Fruit fly (Drosophila melanogaster) whole organism, embryonic: Measurements from ENCODE around the gene Acyp2.

Experiments
- BEAF-32 ChIP-seq: fragments of 200-800 bp; sonication (Bioruptor generic); optimal IDR thresholded peaks from 3 replicates; lab custom pipeline; 2017; ENCODE audit warnings: missing biosample characterization, missing genetic modification characterization, mild to moderate bottlenecking, moderate library complexity, missing genetic modification reagents
- CG10267 ChIP-seq: fragments of 200-800 bp; sonication (Bioruptor generic); optimal IDR thresholded peaks from 2 replicates; lab custom pipeline; 2018; ENCODE audit warnings: missing biosample characterization, mild to moderate bottlenecking, missing genetic modification characterization, moderate library complexity
- CG11560 ChIP-seq: fragments of 200-800 bp; sonication (Bioruptor generic); IDR thresholded peaks from 3 replicates; pipeline ENCODE4 v1.3.6; 2022; ENCODE audit warnings: missing biosample characterization, missing genetic modification characterization
- CG12391 ChIP-seq: fragments of 200-800 bp; sonication (Bioruptor generic); optimal IDR thresholded peaks from 3 replicates; lab custom pipeline; 2018; ENCODE audit warnings: missing biosample characterization, mild to moderate bottlenecking, missing genetic modification characterization, moderate library complexity
- CG13775 ChIP-seq: fragments of 200-800 bp; sonication (Bioruptor generic); optimal IDR thresholded peaks from 3 replicates; lab custom pipeline; 2017; ENCODE audit warnings: missing biosample characterization, mild to moderate bottlenecking, missing genetic modification characterization
- CG17328 ChIP-seq: fragments of 200-800 bp; sonication (Bioruptor generic); IDR thresholded peaks from 2 replicates; pipeline ENCODE4 v1.3.6; 2022; ENCODE audit warnings: missing biosample characterization, missing genetic modification characterization
- CG17385 ChIP-seq: fragments of 200-800 bp; sonication (Bioruptor generic); optimal IDR thresholded peaks from 3 replicates; lab custom pipeline; 2018; ENCODE audit warnings: missing biosample characterization, mild to moderate bottlenecking, missing genetic modification characterization
- CG17912 ChIP-seq: fragments of 200-800 bp; sonication (Bioruptor generic); optimal IDR thresholded peaks from 2 replicates; lab custom pipeline; 2018; ENCODE audit warnings: missing biosample characterization, mild to moderate bottlenecking, missing genetic modification characterization
- CG2712 ChIP-seq: fragments of 200-800 bp; optimal IDR thresholded peaks from 3 replicates; lab custom pipeline; 2019; ENCODE audit warnings: missing biosample characterization, mild to moderate bottlenecking, missing genetic modification characterization, moderate library complexity
- CG30020 ChIP-seq: fragments of 200-800 bp; optimal IDR thresholded peaks from 2 replicates; lab custom pipeline; 2019; ENCODE audit warnings: missing biosample characterization, mild to moderate bottlenecking, missing genetic modification characterization, moderate library complexity
- CG34224 ChIP-seq: fragments of 200-800 bp; sonication (Bioruptor generic); IDR thresholded peaks from 3 replicates; pipeline ENCODE4 v1.3.6; 2022; ENCODE audit warnings: missing biosample characterization, missing genetic modification characterization; ENCODE audit not compliant: partially characterized antibody
- CG3995 ChIP-seq: fragments of 200-800 bp; sonication (Bioruptor generic); optimal IDR thresholded peaks from 3 replicates; lab custom pipeline; 2016; ENCODE audit warnings: missing biosample characterization, missing genetic modification characterization
- CG42726 ChIP-seq: fragments of 200-800 bp; sonication (Bioruptor generic); IDR thresholded peaks from 2 replicates; pipeline ENCODE4 v1.3.6; 2022; ENCODE audit warnings: missing biosample characterization, missing genetic modification characterization; ENCODE audit not compliant: partially characterized antibody
- CG6791 ChIP-seq: fragments of 200-800 bp; sonication (Bioruptor generic); IDR thresholded peaks from 3 replicates; pipeline ENCODE4 v1.3.6; 2022; ENCODE audit warnings: missing biosample characterization, missing genetic modification characterization; ENCODE audit not compliant: partially characterized antibody
- CG7745 ChIP-seq: fragments of 200-800 bp; sonication (Bioruptor generic); optimal IDR thresholded peaks from 2 replicates; lab custom pipeline; 2018; ENCODE audit warnings: missing biosample characterization, mild to moderate bottlenecking, missing genetic modification characterization, moderate library complexity
- CG9797 ChIP-seq: fragments of 200-800 bp; sonication (Bioruptor generic); optimal IDR thresholded peaks from 3 replicates; lab custom pipeline; 2018; ENCODE audit warnings: missing biosample characterization, mild to moderate bottlenecking, missing genetic modification characterization
- D19B ChIP-seq: fragments of 200-800 bp; sonication (Bioruptor generic); optimal IDR thresholded peaks from 2 replicates; lab custom pipeline; 2017; ENCODE audit warnings: missing biosample characterization, mild to moderate bottlenecking, missing genetic modification characterization
- Dek ChIP-seq: fragments of 200-800 bp; sonication (Bioruptor generic); optimal IDR thresholded peaks from 3 replicates; lab custom pipeline; 2019; ENCODE audit warnings: missing biosample characterization, mild to moderate bottlenecking, missing genetic modification characterization, moderate library complexity
- Dll ChIP-seq: fragments of 200-800 bp; sonication (Bioruptor generic); IDR thresholded peaks from 4 replicates; pipeline ENCODE4 v1.3.6; 2022; ENCODE audit warnings: missing biosample characterization, missing genetic modification characterization; ENCODE audit not compliant: partially characterized antibody
- Doc3 ChIP-seq: fragments of 200-800 bp; sonication (Bioruptor generic); IDR thresholded peaks from 3 replicates; pipeline ENCODE4 v1.3.6; 2022; ENCODE audit warnings: missing biosample characterization, missing genetic modification characterization; ENCODE audit not compliant: partially characterized antibody
- HLHmδ ChIP-seq: fragments of 200-800 bp; sonication (Bioruptor generic); optimal IDR thresholded peaks from 2 replicates; lab custom pipeline; 2018; ENCODE audit warnings: missing biosample characterization, mild to moderate bottlenecking, missing genetic modification characterization, moderate library complexity
- Hr51 ChIP-seq, 2 experiments: fragments of 200-800 bp; sonication (Bioruptor generic); optimal IDR thresholded peaks; 2 replicates in 1 of 2; 3 replicates in 1 of 2; lab custom pipeline; 2016 to 2018; ENCODE audit warnings: missing biosample characterization in 2 of 2, missing genetic modification characterization in 2 of 2, mild to moderate bottlenecking in 1 of 2, moderate library complexity in 1 of 2
- Lhr ChIP-seq: fragments of 200-800 bp; sonication (Bioruptor generic); optimal IDR thresholded peaks from 3 replicates; lab custom pipeline; 2017; ENCODE audit warnings: mild to moderate bottlenecking, missing biosample characterization, missing genetic modification reagents, missing genetic modification characterization
- Lim3 ChIP-seq: fragments of 200-800 bp; sonication (Bioruptor generic); IDR thresholded peaks from 2 replicates; pipeline ENCODE4 v1.3.6; 2022; ENCODE audit warnings: missing biosample characterization, missing genetic modification characterization
- Mrtf ChIP-seq: fragments of 200-800 bp; sonication (Bioruptor generic); IDR thresholded peaks from 3 replicates; pipeline ENCODE4 v1.3.6; 2022; ENCODE audit warnings: missing biosample characterization, missing genetic modification characterization
- Nf-YA ChIP-seq: fragments of 200-800 bp; sonication (Bioruptor generic); IDR thresholded peaks from 2 replicates; pipeline ENCODE4 v1.3.6; 2022; ENCODE audit warnings: missing biosample characterization, missing genetic modification characterization
- Nf-YC ChIP-seq: fragments of 200-800 bp; optimal IDR thresholded peaks from 3 replicates; lab custom pipeline; 2019; ENCODE audit warnings: missing biosample characterization, mild to moderate bottlenecking, missing genetic modification characterization, moderate library complexity
- NfI ChIP-seq: fragments of 200-800 bp; sonication (Bioruptor generic); optimal IDR thresholded peaks from 3 replicates; lab custom pipeline; 2018; ENCODE audit warnings: missing biosample characterization, mild to moderate bottlenecking, missing genetic modification characterization, moderate library complexity
- Scr ChIP-seq: fragments of 200-800 bp; sonication (Bioruptor generic); IDR thresholded peaks from 2 replicates; pipeline ENCODE4 v1.3.6; 2022; ENCODE audit warnings: missing biosample characterization, missing genetic modification characterization; ENCODE audit not compliant: partially characterized antibody
- Taf1 ChIP-seq: fragments of 200-800 bp; sonication (Bioruptor generic); IDR thresholded peaks from 2 replicates; pipeline ENCODE4 v1.3.6; 2022; ENCODE audit warnings: missing biosample characterization, missing genetic modification characterization
- Tbp ChIP-seq: fragments of >200 bp; optimal IDR thresholded peaks from 2 replicates; lab custom pipeline; 2018; ENCODE audit warnings: missing biosample characterization, missing genetic modification characterization
- abd-A ChIP-seq: fragments of 200-800 bp; sonication (Bioruptor generic); optimal IDR thresholded peaks from 3 replicates; lab custom pipeline; 2019; ENCODE audit warnings: missing biosample characterization, mild to moderate bottlenecking, missing genetic modification characterization, moderate library complexity
- amos ChIP-seq: fragments of 200-800 bp; sonication (Bioruptor generic); IDR thresholded peaks from 2 replicates; pipeline ENCODE4 v1.3.6; 2022; ENCODE audit warnings: missing biosample characterization, missing genetic modification characterization; ENCODE audit not compliant: partially characterized antibody
- exex ChIP-seq: fragments of 200-800 bp; sonication (Bioruptor generic); optimal IDR thresholded peaks from 4 replicates; lab custom pipeline; 2018; ENCODE audit warnings: missing biosample characterization, mild to moderate bottlenecking, missing genetic modification characterization, moderate library complexity
- fd3F ChIP-seq: fragments of 200-800 bp; sonication (Bioruptor generic); optimal IDR thresholded peaks from 2 replicates; lab custom pipeline; 2018; ENCODE audit warnings: missing biosample characterization, mild to moderate bottlenecking, missing genetic modification characterization, moderate library complexity
- kah ChIP-seq: fragments of 200-800 bp; sonication (Bioruptor generic); optimal IDR thresholded peaks from 2 replicates; lab custom pipeline; 2018; ENCODE audit warnings: missing biosample characterization, mild to moderate bottlenecking, missing genetic modification characterization
- mam ChIP-seq: fragments of 200-800 bp; sonication (Bioruptor generic); optimal IDR thresholded peaks from 3 replicates; lab custom pipeline; 2016; ENCODE audit warnings: missing biosample characterization, missing genetic modification characterization
- nerfin-2 ChIP-seq: fragments of 200-800 bp; sonication (Bioruptor generic); IDR thresholded peaks from 2 replicates; pipeline ENCODE4 v1.3.6; 2022; ENCODE audit warnings: missing biosample characterization, missing genetic modification characterization; ENCODE audit not compliant: partially characterized antibody
- nmo ChIP-seq: fragments of 200-800 bp; sonication (Bioruptor generic); optimal IDR thresholded peaks from 2 replicates; lab custom pipeline; 2018; ENCODE audit warnings: missing biosample characterization, mild to moderate bottlenecking, missing genetic modification characterization, moderate library complexity
- odd ChIP-seq: fragments of 200-800 bp; sonication (Bioruptor generic); optimal IDR thresholded peaks from 2 replicates; lab custom pipeline; 2017; ENCODE audit warnings: missing biosample characterization, mild to moderate bottlenecking, missing genetic modification characterization
- pan ChIP-seq, 4 experiments: fragments of >200 bp in 3 of 4; fragments of 200-800 bp in 1 of 4; sonication (Bioruptor generic) in 1 of 4; optimal IDR thresholded peaks in 3 of 4; IDR thresholded peaks in 1 of 4; 2 replicates each; pipeline versions ENCODE4 v1.3.6 to Lab custom; 2017 to 2022; ENCODE audit warnings: missing biosample characterization in 2 of 4, missing genetic modification characterization in 2 of 4, mixed read lengths in 1 of 4
- prd ChIP-seq, 3 experiments: fragments of >200 bp in 2 of 3; fragments of 200-800 bp in 1 of 3; sonication (Bioruptor generic) in 1 of 3; optimal IDR thresholded peaks in 2 of 3; IDR thresholded peaks in 1 of 3; 2 replicates in 2 of 3; 3 replicates in 1 of 3; pipeline versions ENCODE4 v1.3.6 to Lab custom; 2017 to 2022; ENCODE audit warnings: missing biosample characterization in 1 of 3, missing genetic modification characterization in 1 of 3
- pros ChIP-seq: fragments of 200-800 bp; sonication (Bioruptor generic); optimal IDR thresholded peaks from 3 replicates; lab custom pipeline; 2019; ENCODE audit warnings: missing biosample characterization, mild to moderate bottlenecking, missing genetic modification characterization, moderate library complexity
- sob ChIP-seq: fragments of 200-800 bp; sonication (Bioruptor generic); IDR thresholded peaks from 2 replicates; pipeline ENCODE4 v1.3.6; 2022; ENCODE audit warnings: missing biosample characterization, missing genetic modification characterization

The Acyp2 gene

DNA sequence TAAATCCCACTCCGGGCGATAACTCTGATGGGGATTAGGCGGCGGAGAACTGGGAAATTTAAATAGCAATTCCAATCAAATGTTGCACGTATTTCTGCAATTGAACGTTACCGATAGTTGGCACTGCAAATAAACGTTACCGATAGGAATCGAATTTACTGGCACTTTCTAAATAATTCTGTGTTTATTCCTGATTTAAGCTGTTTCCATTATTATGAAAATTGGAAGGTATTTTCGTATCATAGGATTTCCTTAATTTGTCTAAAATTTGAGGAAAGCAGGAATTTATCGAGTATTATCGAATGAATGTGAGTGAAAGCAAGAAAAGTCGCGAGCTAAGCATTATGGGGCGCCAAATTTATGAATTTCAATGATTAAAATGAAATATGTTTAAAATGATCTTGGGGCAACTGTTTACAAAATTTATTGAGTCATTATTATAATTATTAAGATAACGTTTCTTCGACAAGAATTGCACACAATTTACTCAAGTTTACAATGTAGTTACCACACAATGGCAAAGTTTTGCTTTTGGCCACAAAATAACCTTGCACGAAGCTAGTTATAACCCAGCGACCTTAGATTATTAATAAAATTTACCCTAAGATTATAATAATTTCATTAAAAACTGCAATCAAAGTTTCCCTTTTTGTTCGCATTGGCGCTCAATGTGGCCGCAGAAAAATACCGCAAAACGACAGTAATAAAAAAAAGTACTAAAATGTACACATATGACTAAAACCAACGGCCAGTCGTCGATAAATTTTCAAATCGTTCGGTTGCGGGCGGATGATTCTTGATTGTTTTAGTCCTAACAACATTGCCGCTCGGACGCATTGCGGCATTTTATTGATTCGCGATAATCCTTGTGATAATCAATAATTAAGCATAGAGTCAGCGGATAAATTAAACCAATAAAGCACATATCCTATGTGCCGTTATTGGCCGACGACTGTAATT lies 11.3 kb downstream of the Acyp2 start, which contains the start of gene alpha-Man-IIb (continued):
- TF ChIP-seq CG17328 (GFP tag; lab: Robert Waterston, UW) (no peak), Dll (GFP tag; lab: Robert Waterston, UW) (peak; percentile 92), kah (no peak), Tbp (GFP tag; lab: Kevin White, UChicago) (peak; percentile 7), Dek (peak; percentile 51), Scr (peak; percentile 89), CG3995 (GFP tag; lab: Kevin White, UChicago) (peak; percentile 94), CG42726 (peak; percentile 62; the same call in 1 of the 2 replicates), HLHmδ (GFP tag; lab: Kevin White, UChicago) (no peak), Nf-YC (tag; lab: Kevin White, UChicago) (peak; percentile 35), pan (optimal IDR thresholded peaks at IDR 0.05; lab: Kevin White, UChicago) (no peak), pan (GFP tag; optimal IDR thresholded peaks at IDR 0.05 in 1 of 2, IDR thresholded peaks at IDR 0.05 in 1 of 2) (peak in 1 of 2 experiments; percentile 48), exex (tag; lab: Kevin White, UChicago) (no peak), CG9797 (GFP tag; lab: Kevin White, UChicago) (peak; percentile 81), pros (GFP tag; lab: Kevin White, UChicago) (no peak), CG12391 (tag; lab: Kevin White, UChicago) (peak; percentile 33), D19B (GFP tag; lab: Kevin White, UChicago) (no peak), prd (optimal IDR thresholded peaks at IDR 0.05; lab: Kevin White, UChicago) (no peak), prd (GFP tag; IDR thresholded peaks at IDR 0.05; lab: Robert Waterston, UW) (0 out of 3 replicates have a peak, but pooled peaks have one; percentile 5), sob (GFP tag; lab: Robert Waterston, UW) (peak; percentile 47), CG13775 (GFP tag; lab: Kevin White, UChicago) (peak; percentile 8), Mrtf (GFP tag; lab: Robert Waterston, UW) (peak; percentile 39; the same call in 1 of the 3 replicates), CG10267 (tag; lab: Kevin White, UChicago) (peak; percentile 56), CG11560 (peak; percentile 98), Lhr (peak; percentile 69), abd-A (peak; percentile 80), CG34224 (peak; percentile 92), NfI (GFP tag; lab: Kevin White, UChicago) (no peak), fd3F (GFP tag; lab: Kevin White, UChicago) (no peak), Hr51 (GFP tag; optimal IDR thresholded peaks at IDR 0.05; lab: Kevin White, UChicago) (peak in 1 of 2 experiments; percentile 52), odd (GFP tag; lab: Kevin White, UChicago) (no peak), nerfin-2 (peak; percentile 69), Doc3 (GFP tag; lab: Robert Waterston, UW) (peak; percentile 92), CG6791 (GFP tag; lab: Robert Waterston, UW) (peak; percentile 50; the same call in 1 of the 3 replicates), CG17385 (GFP tag; lab: Kevin White, UChicago) (peak; percentile 25), CG7745 (tag; lab: Kevin White, UChicago) (no peak), Lim3 (GFP tag; lab: Robert Waterston, UW) (no peak), amos (GFP tag; lab: Robert Waterston, UW) (peak; percentile 71), nmo (peak; percentile 45), CG2712 (peak; percentile 8), CG30020 (peak; percentile 25), Nf-YA (GFP tag; lab: Robert Waterston, UW) (0 out of 2 replicates have a peak, but pooled peaks have one; percentile 6), CG17912 (no peak), mam (peak; percentile 9), BEAF-32 (GFP tag; lab: Kevin White, UChicago) (peak; percentile 80), Taf1 (no peak)
